Worm (Caenorhabditis elegans) whole organism, L4/young adult: Measurements from ENCODE around the gene faah-6.

Experiments used
- dao-5 ChIP-seq: sonication (generic microtip); optimal IDR thresholded peaks from 2 replicates; lab custom pipeline; 2016; ENCODE audit warnings: missing genotype, missing genetic modification characterization, moderate library complexity, missing compliant biosample characterization
- him-1 ChIP-seq: sonication (generic microtip); optimal IDR thresholded peaks from 2 replicates; lab custom pipeline; 2016; ENCODE audit warnings: missing genotype, missing genetic modification reagents, missing genetic modification characterization, missing compliant biosample characterization

DNA sequence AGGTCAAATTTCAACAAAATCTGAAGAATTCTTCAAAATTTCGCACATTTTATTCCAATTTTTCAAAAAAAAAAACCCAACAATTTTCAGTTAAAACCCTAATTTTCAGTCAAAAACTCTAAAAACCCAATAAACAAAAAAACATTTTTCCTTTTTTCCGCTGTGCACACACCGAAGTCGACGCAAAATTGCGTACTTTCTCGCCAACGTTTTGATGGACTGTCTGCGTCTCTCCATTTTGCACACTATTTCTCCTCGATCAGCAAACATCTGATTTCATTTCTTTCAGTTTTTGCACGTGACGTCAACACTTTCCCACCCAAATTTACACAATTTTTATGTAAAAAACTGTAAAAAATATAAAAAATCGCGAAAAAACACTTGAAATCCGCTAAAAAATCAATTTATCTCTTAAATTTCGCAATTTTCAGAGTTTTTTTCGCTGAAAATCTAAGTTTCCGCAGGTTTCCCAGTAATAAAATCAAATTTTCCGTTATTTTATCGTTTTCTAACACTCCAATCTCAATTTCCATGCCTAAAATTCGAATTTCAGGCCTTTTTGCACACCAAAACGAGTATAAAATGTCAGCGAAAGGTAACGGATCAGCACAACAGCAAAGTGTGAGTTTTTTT, 7.0 kb downstream of the faah-6 start, which contains the start of gene crh-1:
- TF ChIP-seq dao-5 (tag; lab: Kevin White, UChicago) (no peak), him-1 (tag; lab: Kevin White, UChicago) (peak; percentile 33)
